Worm (Caenorhabditis elegans) whole organism, late embryonic: Measurements from ENCODE around the gene aldo-1.

ENCODE experiments used
- ama-1 ChIP-seq: fragments of 150-350 bp; optimal IDR thresholded peaks from 2 replicates; lab custom pipeline; 2014
- ceh-2 ChIP-seq: sonication (generic microtip); optimal IDR thresholded peaks from 2 replicates; lab custom pipeline; 2016; ENCODE audit warnings: missing genotype, missing genetic modification characterization, missing compliant biosample characterization
- elt-2 ChIP-seq: sonication (generic microtip); optimal IDR thresholded peaks from 2 replicates; lab custom pipeline; 2016; ENCODE audit warnings: missing genetic modification reagents, missing genetic modification characterization, missing compliant biosample characterization
- pat-9 ChIP-seq: fragments of 200-800 bp; sonication (Bioruptor generic); optimal IDR thresholded peaks from 2 replicates; lab custom pipeline; 2018; ENCODE audit warnings: mild to moderate bottlenecking, missing genetic modification characterization, moderate library complexity, missing compliant biosample characterization
- tbx-2 ChIP-seq: sonication (generic microtip); optimal IDR thresholded peaks from 2 replicates; lab custom pipeline; 2016; ENCODE audit warnings: missing genetic modification characterization, missing compliant biosample characterization
- unc-86 ChIP-seq: sonication (generic microtip); optimal IDR thresholded peaks from 2 replicates; lab custom pipeline; 2016; ENCODE audit warnings: missing genetic modification characterization, missing compliant biosample characterization

DNA sequence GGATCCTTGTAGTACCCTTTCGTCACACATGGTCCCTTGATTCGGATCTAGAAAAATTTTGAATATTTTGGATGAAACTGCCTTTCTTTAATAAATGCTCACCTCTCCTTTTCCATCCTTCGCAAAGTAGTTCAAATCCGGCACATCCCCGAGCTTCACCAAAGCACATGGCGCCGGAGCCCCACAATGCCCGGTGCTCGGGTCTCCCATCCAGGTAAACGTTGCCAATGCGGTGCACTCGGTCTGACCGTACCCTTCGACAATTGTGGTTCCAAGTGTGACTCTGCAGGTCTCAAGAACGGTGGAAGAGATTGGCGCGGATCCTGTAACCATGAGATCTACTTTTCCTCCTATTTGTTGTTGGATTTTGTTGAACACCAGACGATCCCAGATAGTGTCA is 23.9 kb downstream of the aldo-1 start:
- TF ChIP-seq elt-2 (tag; lab: Kevin White, UChicago) = no peak
- no peak for TF ChIP-seq ceh-2
- no peak for TF ChIP-seq ama-1 (lab: Kevin White, UChicago)
- TF ChIP-seq unc-86 = no peak
- no peak for TF ChIP-seq pat-9
- no peak for TF ChIP-seq tbx-2 (tag; lab: Kevin White, UChicago)
